Worm (Caenorhabditis elegans) whole organism, L4 larva: ENCODE data around the gene C09E7.10.

Experiments
- ZK546.5 ChIP-seq, 2 experiments: sonication (generic microtip); optimal IDR thresholded peaks; 2 replicates each; lab custom pipeline; 2017; ENCODE audit warnings: missing biosample characterization in 2 of 2, missing genetic modification characterization in 2 of 2
- ceh-82 ChIP-seq: sonication (generic microtip); optimal IDR thresholded peaks from 2 replicates; lab custom pipeline; 2017; ENCODE audit warnings: missing biosample characterization, missing genetic modification characterization
- cey-2 ChIP-seq: sonication (generic microtip); optimal IDR thresholded peaks from 3 replicates; lab custom pipeline; 2017; ENCODE audit warnings: missing genetic modification characterization, mild to moderate bottlenecking, missing compliant biosample characterization, antibody characterized with exemption, borderline replicate concordance; ENCODE audit not compliant: insufficient read depth
- daf-19 ChIP-seq: fragments of 200-800 bp; sonication (Bioruptor generic); conservative IDR thresholded peaks from 2 replicates; pipeline ENCODE4 v1.3.6; 2022; ENCODE audit warnings: missing genetic modification characterization, missing compliant biosample characterization
- dve-1 ChIP-seq: sonication (generic microtip); optimal IDR thresholded peaks from 2 replicates; lab custom pipeline; 2017; ENCODE audit warnings: antibody characterized with exemption, mild to moderate bottlenecking, missing genetic modification characterization, missing compliant biosample characterization; ENCODE audit not compliant: insufficient read depth
- fkh-10 ChIP-seq: fragments of 150-350 bp; optimal IDR thresholded peaks from 2 replicates; lab custom pipeline; 2014; ENCODE audit warnings: missing biosample characterization, missing genetic modification reagents, missing genetic modification characterization
- gei-8 ChIP-seq: fragments of 200-800 bp; sonication (Bioruptor generic); optimal IDR thresholded peaks from 2 replicates; lab custom pipeline; 2018; ENCODE audit warnings: mild to moderate bottlenecking, missing genetic modification characterization, missing compliant biosample characterization
- madf-9 ChIP-seq: fragments of 200-800 bp; sonication (Bioruptor generic); conservative IDR thresholded peaks from 2 replicates; pipeline ENCODE4 v1.3.6; 2022; ENCODE audit warnings: missing genetic modification reagents, missing genetic modification characterization, missing compliant biosample characterization
- nhr-237 ChIP-seq: sonication (generic microtip); optimal IDR thresholded peaks from 2 replicates; lab custom pipeline; 2017; ENCODE audit warnings: missing biosample characterization, missing genetic modification characterization
- nhr-6 ChIP-seq: fragments of 150-350 bp; optimal IDR thresholded peaks from 2 replicates; lab custom pipeline; 2014; ENCODE audit warnings: missing biosample characterization, missing genetic modification characterization
- pha-4 ChIP-seq, 2 experiments: fragments of 150-350 bp in 1 of 2; fragments of 200-800 bp in 1 of 2; sonication (Bioruptor generic) in 1 of 2; IDR thresholded peaks in 1 of 2; optimal IDR thresholded peaks in 1 of 2; 2 replicates each; pipeline versions ENCODE4 v1.3.6 to Lab custom; 2014 to 2022; ENCODE audit warnings: missing genetic modification characterization in 2 of 2, missing genetic modification reagents in 2 of 2, missing biosample characterization in 1 of 2, missing compliant biosample characterization in 1 of 2
- pqm-1 ChIP-seq: sonication (generic microtip); optimal IDR thresholded peaks from 2 replicates; lab custom pipeline; 2017; ENCODE audit warnings: missing biosample characterization, missing genetic modification characterization
- zag-1 ChIP-seq: fragments of 150-350 bp; optimal IDR thresholded peaks from 2 replicates; lab custom pipeline; 2014; ENCODE audit warnings: missing biosample characterization, missing genetic modification characterization
- zfp-3 ChIP-seq: fragments of 200-800 bp; sonication (Bioruptor generic); conservative IDR thresholded peaks from 2 replicates; pipeline ENCODE4 v1.3.6; 2022; ENCODE audit warnings: missing genetic modification reagents, missing genetic modification characterization, missing compliant biosample characterization

DNA sequence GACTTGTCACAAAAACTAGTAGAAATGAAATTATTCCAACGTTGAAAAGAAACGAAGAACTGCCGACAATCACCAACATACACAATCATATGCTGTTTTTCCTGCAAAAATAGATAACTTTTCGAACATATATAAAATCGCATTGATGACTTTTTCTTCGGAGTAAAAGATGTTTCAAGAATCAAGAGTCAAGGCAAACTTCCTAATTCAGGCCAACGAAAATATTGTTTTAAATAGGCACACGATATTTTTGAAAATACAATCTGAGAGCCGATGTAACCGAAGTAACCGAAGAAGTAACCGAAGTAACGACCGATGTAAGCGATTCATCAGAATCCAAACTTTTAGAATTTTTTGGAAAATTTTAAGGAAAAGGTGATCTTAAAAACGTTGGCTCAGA, at the start of gene C09E7.10:
- no peak for TF ChIP-seq fkh-10
- no peak for TF ChIP-seq madf-9
- no peak for TF ChIP-seq zfp-3
- no peak for TF ChIP-seq gei-8 (GFP tag; lab: Kevin White, UChicago)
- no peak for TF ChIP-seq pqm-1 (tag; lab: Kevin White, UChicago)
- no peak for TF ChIP-seq pha-4 (GFP tag; IDR thresholded peaks at IDR 0.05; lab: Robert Waterston, UW)
- TF ChIP-seq pha-4 (tag; optimal IDR thresholded peaks at IDR 0.05; lab: Kevin White, UChicago): no peak
- TF ChIP-seq nhr-6 (tag; lab: Kevin White, UChicago): no peak
- no peak for TF ChIP-seq daf-19
- no peak for TF ChIP-seq dve-1 (tag; lab: Kevin White, UChicago)
- TF ChIP-seq ZK546.5 (tag; optimal IDR thresholded peaks at IDR 0.05; lab: Kevin White, UChicago): no peak
- TF ChIP-seq ceh-82 (tag; lab: Kevin White, UChicago): no peak
- TF ChIP-seq nhr-237: no peak
- TF ChIP-seq cey-2 (tag; lab: Kevin White, UChicago): no peak
- TF ChIP-seq zag-1: no peak
